Fruit fly (Drosophila melanogaster) whole organism, pupa: Measurements from ENCODE around the gene ND-B16.6.

ENCODE experiments used
- CG10348 ChIP-seq: fragments of 200-800 bp; sonication (Bioruptor generic); IDR thresholded peaks from 2 replicates; pipeline ENCODE4 v1.3.6; 2022; ENCODE audit warnings: missing biosample characterization, missing genetic modification characterization
- CG12605 ChIP-seq: fragments of 200-800 bp; sonication (Bioruptor generic); IDR thresholded peaks from 2 replicates; pipeline ENCODE4 v1.3.6; 2022; ENCODE audit warnings: missing biosample characterization, missing genetic modification characterization
- CG13204 ChIP-seq: fragments of 200-800 bp; sonication (Bioruptor generic); optimal IDR thresholded peaks from 2 replicates; lab custom pipeline; 2018; ENCODE audit warnings: missing biosample characterization, mild to moderate bottlenecking, missing genetic modification characterization, moderate library complexity
- CG14655 ChIP-seq: fragments of 200-800 bp; sonication (Bioruptor generic); optimal IDR thresholded peaks from 3 replicates; lab custom pipeline; 2017; ENCODE audit warnings: mild to moderate bottlenecking, missing biosample characterization, missing genetic modification reagents, missing genetic modification characterization
- CG15710 ChIP-seq: fragments of 200-800 bp; sonication (Bioruptor generic); optimal IDR thresholded peaks from 2 replicates; lab custom pipeline; 2018; ENCODE audit warnings: missing biosample characterization, mild to moderate bottlenecking, missing genetic modification characterization, moderate library complexity
- CG17806 ChIP-seq: fragments of 200-800 bp; sonication (Bioruptor generic); optimal IDR thresholded peaks from 2 replicates; lab custom pipeline; 2018; ENCODE audit warnings: missing biosample characterization, mild to moderate bottlenecking, missing genetic modification characterization, moderate library complexity
- CG32121 ChIP-seq: fragments of 200-800 bp; sonication (Bioruptor generic); IDR thresholded peaks from 2 replicates; pipeline ENCODE4 v1.3.6; 2022; ENCODE audit warnings: missing biosample characterization, missing genetic modification characterization
- CG34367 ChIP-seq: fragments of 200-800 bp; sonication (Bioruptor generic); optimal IDR thresholded peaks from 2 replicates; lab custom pipeline; 2018; ENCODE audit warnings: missing biosample characterization, mild to moderate bottlenecking, missing genetic modification characterization
- CG4496 ChIP-seq: fragments of 200-800 bp; sonication (Bioruptor generic); IDR thresholded peaks from 3 replicates; pipeline ENCODE4 v1.3.6; 2022; ENCODE audit warnings: missing biosample characterization, missing genetic modification characterization
- CG8159 ChIP-seq: fragments of 200-800 bp; sonication (Bioruptor generic); optimal IDR thresholded peaks from 3 replicates; lab custom pipeline; 2018; ENCODE audit warnings: missing biosample characterization, mild to moderate bottlenecking, missing genetic modification characterization, moderate library complexity
- CG8301 ChIP-seq: fragments of 200-800 bp; sonication (Bioruptor generic); optimal IDR thresholded peaks from 2 replicates; lab custom pipeline; 2018; ENCODE audit warnings: missing biosample characterization, mild to moderate bottlenecking, missing genetic modification characterization
- CG9948 ChIP-seq: fragments of 200-800 bp; sonication (Bioruptor generic); optimal IDR thresholded peaks from 2 replicates; lab custom pipeline; 2018; ENCODE audit warnings: missing biosample characterization, mild to moderate bottlenecking, missing genetic modification characterization, moderate library complexity
- D1 ChIP-seq: fragments of 200-800 bp; sonication (Bioruptor generic); optimal IDR thresholded peaks from 2 replicates; lab custom pipeline; 2018; ENCODE audit warnings: missing biosample characterization, mild to moderate bottlenecking, missing genetic modification characterization, moderate library complexity
- EcR ChIP-seq: fragments of 200-800 bp; sonication (Bioruptor generic); optimal IDR thresholded peaks from 3 replicates; lab custom pipeline; 2019; ENCODE audit warnings: missing biosample characterization, missing genetic modification characterization, mild to moderate bottlenecking, moderate library complexity, missing genetic modification reagents
- Ets98B ChIP-seq: fragments of 200-800 bp; sonication (Bioruptor generic); IDR thresholded peaks from 2 replicates; pipeline ENCODE4 v1.3.6; 2022; ENCODE audit warnings: missing biosample characterization, missing genetic modification characterization
- Pif1A ChIP-seq: fragments of 200-800 bp; sonication (Bioruptor generic); optimal IDR thresholded peaks from 3 replicates; lab custom pipeline; 2016; ENCODE audit warnings: missing biosample characterization, missing genetic modification characterization
- Pif1B ChIP-seq: fragments of 200-800 bp; sonication (Bioruptor generic); optimal IDR thresholded peaks from 3 replicates; lab custom pipeline; 2016; ENCODE audit warnings: missing biosample characterization, missing genetic modification characterization
- Snoo ChIP-seq: fragments of 200-800 bp; sonication (Bioruptor generic); optimal IDR thresholded peaks from 3 replicates; lab custom pipeline; 2017; ENCODE audit warnings: missing biosample characterization, mild to moderate bottlenecking, missing genetic modification characterization, inconsistent platforms
- fd96Ca ChIP-seq: fragments of 200-800 bp; sonication (Bioruptor generic); IDR thresholded peaks from 3 replicates; pipeline ENCODE4 v1.3.6; 2022; ENCODE audit warnings: missing biosample characterization, missing genetic modification characterization
- gl ChIP-seq: fragments of 200-800 bp; sonication (Bioruptor generic); optimal IDR thresholded peaks from 2 replicates; lab custom pipeline; 2018; ENCODE audit warnings: missing biosample characterization, mild to moderate bottlenecking, missing genetic modification characterization
- rn ChIP-seq: fragments of 200-800 bp; sonication (Bioruptor generic); IDR thresholded peaks from 2 replicates; pipeline ENCODE4 v1.3.6; 2022; ENCODE audit warnings: missing biosample characterization, missing genetic modification characterization

ND-B16.6 gene

dm6 chrX:6355090-6355679 is 5.0 kb upstream of the ND-B16.6 start:
- TF ChIP-seq CG12605 (GFP tag; lab: Robert Waterston, UW) = no peak
- no peak for TF ChIP-seq EcR (GFP tag; lab: Kevin White, UChicago)
- no peak for TF ChIP-seq Pif1A
- no peak for TF ChIP-seq fd96Ca
- TF ChIP-seq Pif1B = no peak
- TF ChIP-seq Ets98B (GFP tag; lab: Robert Waterston, UW) = no peak

dm6 chrX:6354163-6354562 is 4.0 kb upstream of the ND-B16.6 start:
- no peak for TF ChIP-seq Snoo (tag; lab: Kevin White, UChicago)

- TF ChIP-seq Snoo (tag; lab: Kevin White, UChicago) = peak; percentile 72
- TF ChIP-seq CG4496 (GFP tag; lab: Robert Waterston, UW) = peak; percentile 61; the same call in 2 of the 3 replicates
- TF ChIP-seq Pif1A = peak; percentile 48
- TF ChIP-seq gl (tag; lab: Kevin White, UChicago) = no peak
- TF ChIP-seq CG14655 (GFP tag; lab: Kevin White, UChicago) = peak; percentile 78
- TF ChIP-seq CG12605 (GFP tag; lab: Robert Waterston, UW) = no peak
- no peak for TF ChIP-seq EcR (GFP tag; lab: Kevin White, UChicago)
- peak; percentile 51 for TF ChIP-seq CG9948 (tag; lab: Kevin White, UChicago)
- peak; percentile 71 for TF ChIP-seq CG32121
- peak; percentile 59 for TF ChIP-seq CG15710
- 0 out of 2 replicates have a peak, but pooled peaks have one; percentile 23 for TF ChIP-seq rn (GFP tag; lab: Robert Waterston, UW)
- peak; percentile 23 for TF ChIP-seq Pif1B
- TF ChIP-seq CG17806 (tag; lab: Kevin White, UChicago) = peak; percentile 49
- no peak for TF ChIP-seq CG10348 (GFP tag; lab: Robert Waterston, UW)
- TF ChIP-seq CG13204 (GFP tag; lab: Kevin White, UChicago) = no peak
- TF ChIP-seq CG8159 (tag; lab: Kevin White, UChicago) = peak; percentile 71
- TF ChIP-seq D1 = no peak
- TF ChIP-seq fd96Ca = no peak
- TF ChIP-seq CG8301 (tag; lab: Kevin White, UChicago) = peak; percentile 72
- TF ChIP-seq Ets98B (GFP tag; lab: Robert Waterston, UW) = peak; percentile 34
- peak; percentile 10 for TF ChIP-seq CG34367 (tag; lab: Kevin White, UChicago)
These were observed 3.4 kb upstream of the ND-B16.6 start for dm6 chrX:6353613-6353986.

- TF ChIP-seq CG13204 (GFP tag; lab: Kevin White, UChicago) = no peak
- peak; percentile 38 for TF ChIP-seq EcR (GFP tag; lab: Kevin White, UChicago)
These were observed 2.8 kb upstream of the ND-B16.6 start for dm6 chrX:6352769-6353612.

- no peak for TF ChIP-seq Ets98B (GFP tag; lab: Robert Waterston, UW)
- peak; percentile 50; the same call in 2 of the 3 replicates for TF ChIP-seq fd96Ca
- TF ChIP-seq CG12605 (GFP tag; lab: Robert Waterston, UW) = no peak; the same call in 1 of the 2 replicates
- no peak for TF ChIP-seq CG17806 (tag; lab: Kevin White, UChicago)
- TF ChIP-seq CG10348 (GFP tag; lab: Robert Waterston, UW) = no peak
- TF ChIP-seq CG4496 (GFP tag; lab: Robert Waterston, UW) = peak; percentile 44; the same call in 1 of the 3 replicates
- peak; percentile 16 for TF ChIP-seq CG8301 (tag; lab: Kevin White, UChicago)
- no peak for TF ChIP-seq CG15710
- TF ChIP-seq CG8159 (tag; lab: Kevin White, UChicago) = peak; percentile 2
- no peak for TF ChIP-seq Snoo (tag; lab: Kevin White, UChicago)
- peak; percentile 3 for TF ChIP-seq Pif1B
- TF ChIP-seq CG34367 (tag; lab: Kevin White, UChicago) = no peak
- no peak for TF ChIP-seq gl (tag; lab: Kevin White, UChicago)
- no peak for TF ChIP-seq rn (GFP tag; lab: Robert Waterston, UW)
- TF ChIP-seq CG13204 (GFP tag; lab: Kevin White, UChicago) = no peak
- TF ChIP-seq CG32121 = peak; percentile 44; the same call in 1 of the 2 replicates
- TF ChIP-seq Pif1A = no peak
- no peak for TF ChIP-seq D1
- no peak for TF ChIP-seq EcR (GFP tag; lab: Kevin White, UChicago)
These were observed 1.9 kb upstream of the ND-B16.6 start for dm6 chrX:6351917-6352768.

dm6 chrX:6349231-6349630 is 970 bp downstream of the ND-B16.6 start:
- TF ChIP-seq CG15710 (no peak), CG9948 (tag; lab: Kevin White, UChicago) (no peak), fd96Ca (no peak), CG4496 (GFP tag; lab: Robert Waterston, UW) (no peak), Snoo (tag; lab: Kevin White, UChicago) (no peak), D1 (no peak), CG13204 (GFP tag; lab: Kevin White, UChicago) (no peak), CG8301 (tag; lab: Kevin White, UChicago) (no peak), Pif1B (no peak), CG34367 (tag; lab: Kevin White, UChicago) (no peak), CG17806 (tag; lab: Kevin White, UChicago) (no peak), CG8159 (tag; lab: Kevin White, UChicago) (no peak), gl (tag; lab: Kevin White, UChicago) (no peak), rn (GFP tag; lab: Robert Waterston, UW) (no peak), CG14655 (GFP tag; lab: Kevin White, UChicago) (no peak), Ets98B (GFP tag; lab: Robert Waterston, UW) (no peak), CG32121 (no peak), EcR (GFP tag; lab: Kevin White, UChicago) (no peak), CG12605 (GFP tag; lab: Robert Waterston, UW) (no peak)
